Fruit fly (Drosophila melanogaster): Measurements from ENCODE around the gene Rb97D.

Rb97D gene

dm6 chr3R:26886283-26886689 lies 10.7 kb upstream of the Rb97D start (continued):
- peak; percentile 23 for TF ChIP-seq CrebB (tag; optimal IDR thresholded peaks at IDR 0.05)
- TF ChIP-seq CG7928 (GFP tag; optimal IDR thresholded peaks at IDR 0.05), result no peak
- TF ChIP-seq Stat92E (GFP tag; optimal IDR thresholded peaks at IDR 0.05), result peak in 1 of 3 experiments; percentile 85
- peak; percentile 34 for TF ChIP-seq CG10462 (GFP tag; optimal IDR thresholded peaks at IDR 0.05)
- TF ChIP-seq ewg (GFP tag; optimal IDR thresholded peaks at IDR 0.05), result peak; percentile 47
- TF ChIP-seq CG12071 (GFP tag; optimal IDR thresholded peaks at IDR 0.05), result no peak
- no peak for TF ChIP-seq Dad (GFP tag; optimal IDR thresholded peaks at IDR 0.05)
- peak; percentile 74 for TF ChIP-seq CG15269 (tag; optimal IDR thresholded peaks at IDR 0.05)
- TF ChIP-seq Six4 (GFP tag; optimal IDR thresholded peaks at IDR 0.05), result peak; percentile 41
- peak; percentile 43 for TF ChIP-seq CG14441 (GFP tag; IDR thresholded peaks at IDR 0.05)
- TF ChIP-seq CG34224 (GFP tag; IDR thresholded peaks at IDR 0.05; ENCODE audit: partially characterized antibody), result no peak
- peak; percentile 83 for TF ChIP-seq nmo (GFP tag; optimal IDR thresholded peaks at IDR 0.05)
- no peak for TF ChIP-seq Sry-δ (GFP tag; optimal IDR thresholded peaks at IDR 0.05)
- peak; percentile 37 for TF ChIP-seq CG10274 (GFP tag; optimal IDR thresholded peaks at IDR 0.05)
- TF ChIP-seq CG4854 (GFP tag; optimal IDR thresholded peaks at IDR 0.05), result no peak
- TF ChIP-seq scrt (GFP tag; optimal IDR thresholded peaks at IDR 0.05), result peak; percentile 37
- TF ChIP-seq tgo (GFP tag; IDR thresholded peaks at IDR 0.05), result peak; percentile 53
- no peak for TF ChIP-seq bigmax (GFP tag; optimal IDR thresholded peaks at IDR 0.05)
- TF ChIP-seq CG11560 (tag; IDR thresholded peaks at IDR 0.05), result 0 out of 3 replicates have a peak, but pooled peaks have one; percentile 36
- peak; percentile 37 for TF ChIP-seq sqz (GFP tag; optimal IDR thresholded peaks at IDR 0.05)
- TF ChIP-seq wor (GFP tag; IDR thresholded peaks at IDR 0.05), result peak; percentile 56
- TF ChIP-seq nerfin-1 (tag; optimal IDR thresholded peaks at IDR 0.05), result peak; percentile 62
- peak; percentile 63 for TF ChIP-seq CG16815 (GFP tag; optimal IDR thresholded peaks at IDR 0.05)
- no peak for TF ChIP-seq pb (GFP tag; optimal IDR thresholded peaks at IDR 0.05)
- TF ChIP-seq gcm (GFP tag; optimal IDR thresholded peaks at IDR 0.05), result peak; percentile 79
- TF ChIP-seq Camta (GFP tag; optimal IDR thresholded peaks at IDR 0.05), result no peak
- peak; percentile 84 for TF ChIP-seq CG14710 (tag; optimal IDR thresholded peaks at IDR 0.05)
- TF ChIP-seq vfl (GFP tag; optimal IDR thresholded peaks at IDR 0.05), result no peak
- TF ChIP-seq br (optimal IDR thresholded peaks at IDR 0.05), result no peak
- no peak for TF ChIP-seq NK7.1 (GFP tag; optimal IDR thresholded peaks at IDR 0.05)
- TF ChIP-seq CG16813 (GFP tag; IDR thresholded peaks at IDR 0.05; ENCODE audit: partially characterized antibody), result no peak
- peak; percentile 77 for TF ChIP-seq CG6254 (GFP tag; optimal IDR thresholded peaks at IDR 0.05)
- TF ChIP-seq emc (GFP tag; optimal IDR thresholded peaks at IDR 0.05), result no peak
- no peak for TF ChIP-seq Dref (GFP tag; IDR thresholded peaks at IDR 0.05)
- no peak for TF ChIP-seq NC2α (GFP tag; optimal IDR thresholded peaks at IDR 0.05)
- TF ChIP-seq gro (GFP tag; optimal IDR thresholded peaks at IDR 0.05), result no peak
- no peak for TF ChIP-seq Doc3 (GFP tag; IDR thresholded peaks at IDR 0.05; ENCODE audit: partially characterized antibody)
- no peak for TF ChIP-seq Elba2 (GFP tag; optimal IDR thresholded peaks at IDR 0.05)
- TF ChIP-seq zen (tag; optimal IDR thresholded peaks at IDR 0.05), result peak; percentile 50
- no peak for TF ChIP-seq CG8944 (GFP tag; optimal IDR thresholded peaks at IDR 0.05)
- no peak for TF ChIP-seq bowl (GFP tag; IDR thresholded peaks at IDR 0.05)
- TF ChIP-seq jing (GFP tag; optimal IDR thresholded peaks at IDR 0.05), result no peak
- TF ChIP-seq CG7963 (GFP tag; IDR thresholded peaks at IDR 0.05; ENCODE audit: partially characterized antibody), result no peak
- no peak for TF ChIP-seq CG17612 (GFP tag; IDR thresholded peaks at IDR 0.05)
- peak; percentile 13 for TF ChIP-seq exex (tag; optimal IDR thresholded peaks at IDR 0.05)
- peak; percentile 55 for TF ChIP-seq oc (tag; optimal IDR thresholded peaks at IDR 0.05)
- TF ChIP-seq CG1529 (GFP tag; optimal IDR thresholded peaks at IDR 0.05), result peak; percentile 52
- no peak for TF ChIP-seq HLH54F (GFP tag; optimal IDR thresholded peaks at IDR 0.05)
- peak; percentile 11 for TF ChIP-seq tup (GFP tag; optimal IDR thresholded peaks at IDR 0.05)
- TF ChIP-seq CG17361 (GFP tag; IDR thresholded peaks at IDR 0.05), result peak; percentile 74
- no peak for TF ChIP-seq CG9876 (GFP tag; optimal IDR thresholded peaks at IDR 0.05)
